Worm (Caenorhabditis elegans): Measurements from ENCODE around the gene snt-2.

- TF ChIP-seq F13H6.1 (tag; optimal IDR thresholded peaks at IDR 0.05): no peak
- TF ChIP-seq T23F11.4 (GFP tag; optimal IDR thresholded peaks at IDR 0.05): no peak
- no peak for TF ChIP-seq ceh-48 (tag; optimal IDR thresholded peaks at IDR 0.05)
- TF ChIP-seq nhr-232 (tag; optimal IDR thresholded peaks at IDR 0.05): no peak
Observed at ce11 chrIII:759675-760074, 33.9 kb downstream of the snt-2 start.
